Fruit fly (Drosophila melanogaster) whole organism, pupa: ENCODE data around the gene qin.
A peak's percentile ranks its signal among the peaks of the same experiment; 100 is the strongest.

Source experiments
- CG10348 ChIP-seq: fragments of 200-800 bp; sonication (Bioruptor generic); IDR thresholded peaks from 2 replicates; pipeline ENCODE4 v1.3.6; 2022; ENCODE audit warnings: missing biosample characterization, missing genetic modification characterization
- CG12605 ChIP-seq: fragments of 200-800 bp; sonication (Bioruptor generic); IDR thresholded peaks from 2 replicates; pipeline ENCODE4 v1.3.6; 2022; ENCODE audit warnings: missing biosample characterization, missing genetic modification characterization
- CG13204 ChIP-seq: fragments of 200-800 bp; sonication (Bioruptor generic); optimal IDR thresholded peaks from 2 replicates; lab custom pipeline; 2018; ENCODE audit warnings: missing biosample characterization, mild to moderate bottlenecking, missing genetic modification characterization, moderate library complexity
- CG14655 ChIP-seq: fragments of 200-800 bp; sonication (Bioruptor generic); optimal IDR thresholded peaks from 3 replicates; lab custom pipeline; 2017; ENCODE audit warnings: mild to moderate bottlenecking, missing biosample characterization, missing genetic modification reagents, missing genetic modification characterization
- CG15710 ChIP-seq: fragments of 200-800 bp; sonication (Bioruptor generic); optimal IDR thresholded peaks from 2 replicates; lab custom pipeline; 2018; ENCODE audit warnings: missing biosample characterization, mild to moderate bottlenecking, missing genetic modification characterization, moderate library complexity
- CG17806 ChIP-seq: fragments of 200-800 bp; sonication (Bioruptor generic); optimal IDR thresholded peaks from 2 replicates; lab custom pipeline; 2018; ENCODE audit warnings: missing biosample characterization, mild to moderate bottlenecking, missing genetic modification characterization, moderate library complexity
- CG32121 ChIP-seq: fragments of 200-800 bp; sonication (Bioruptor generic); IDR thresholded peaks from 2 replicates; pipeline ENCODE4 v1.3.6; 2022; ENCODE audit warnings: missing biosample characterization, missing genetic modification characterization
- CG34367 ChIP-seq: fragments of 200-800 bp; sonication (Bioruptor generic); optimal IDR thresholded peaks from 2 replicates; lab custom pipeline; 2018; ENCODE audit warnings: missing biosample characterization, mild to moderate bottlenecking, missing genetic modification characterization
- CG4496 ChIP-seq: fragments of 200-800 bp; sonication (Bioruptor generic); IDR thresholded peaks from 3 replicates; pipeline ENCODE4 v1.3.6; 2022; ENCODE audit warnings: missing biosample characterization, missing genetic modification characterization
- CG8159 ChIP-seq: fragments of 200-800 bp; sonication (Bioruptor generic); optimal IDR thresholded peaks from 3 replicates; lab custom pipeline; 2018; ENCODE audit warnings: missing biosample characterization, mild to moderate bottlenecking, missing genetic modification characterization, moderate library complexity
- CG8301 ChIP-seq: fragments of 200-800 bp; sonication (Bioruptor generic); optimal IDR thresholded peaks from 2 replicates; lab custom pipeline; 2018; ENCODE audit warnings: missing biosample characterization, mild to moderate bottlenecking, missing genetic modification characterization
- CG9948 ChIP-seq: fragments of 200-800 bp; sonication (Bioruptor generic); optimal IDR thresholded peaks from 2 replicates; lab custom pipeline; 2018; ENCODE audit warnings: missing biosample characterization, mild to moderate bottlenecking, missing genetic modification characterization, moderate library complexity
- D1 ChIP-seq: fragments of 200-800 bp; sonication (Bioruptor generic); optimal IDR thresholded peaks from 2 replicates; lab custom pipeline; 2018; ENCODE audit warnings: missing biosample characterization, mild to moderate bottlenecking, missing genetic modification characterization, moderate library complexity
- EcR ChIP-seq: fragments of 200-800 bp; sonication (Bioruptor generic); optimal IDR thresholded peaks from 3 replicates; lab custom pipeline; 2019; ENCODE audit warnings: missing biosample characterization, missing genetic modification characterization, mild to moderate bottlenecking, moderate library complexity, missing genetic modification reagents
- Ets98B ChIP-seq: fragments of 200-800 bp; sonication (Bioruptor generic); IDR thresholded peaks from 2 replicates; pipeline ENCODE4 v1.3.6; 2022; ENCODE audit warnings: missing biosample characterization, missing genetic modification characterization
- Pif1A ChIP-seq: fragments of 200-800 bp; sonication (Bioruptor generic); optimal IDR thresholded peaks from 3 replicates; lab custom pipeline; 2016; ENCODE audit warnings: missing biosample characterization, missing genetic modification characterization
- Pif1B ChIP-seq: fragments of 200-800 bp; sonication (Bioruptor generic); optimal IDR thresholded peaks from 3 replicates; lab custom pipeline; 2016; ENCODE audit warnings: missing biosample characterization, missing genetic modification characterization
- Snoo ChIP-seq: fragments of 200-800 bp; sonication (Bioruptor generic); optimal IDR thresholded peaks from 3 replicates; lab custom pipeline; 2017; ENCODE audit warnings: missing biosample characterization, mild to moderate bottlenecking, missing genetic modification characterization, inconsistent platforms
- fd96Ca ChIP-seq: fragments of 200-800 bp; sonication (Bioruptor generic); IDR thresholded peaks from 3 replicates; pipeline ENCODE4 v1.3.6; 2022; ENCODE audit warnings: missing biosample characterization, missing genetic modification characterization
- gl ChIP-seq: fragments of 200-800 bp; sonication (Bioruptor generic); optimal IDR thresholded peaks from 2 replicates; lab custom pipeline; 2018; ENCODE audit warnings: missing biosample characterization, mild to moderate bottlenecking, missing genetic modification characterization
- rn ChIP-seq: fragments of 200-800 bp; sonication (Bioruptor generic); IDR thresholded peaks from 2 replicates; pipeline ENCODE4 v1.3.6; 2022; ENCODE audit warnings: missing biosample characterization, missing genetic modification characterization

Gene qin

DNA sequence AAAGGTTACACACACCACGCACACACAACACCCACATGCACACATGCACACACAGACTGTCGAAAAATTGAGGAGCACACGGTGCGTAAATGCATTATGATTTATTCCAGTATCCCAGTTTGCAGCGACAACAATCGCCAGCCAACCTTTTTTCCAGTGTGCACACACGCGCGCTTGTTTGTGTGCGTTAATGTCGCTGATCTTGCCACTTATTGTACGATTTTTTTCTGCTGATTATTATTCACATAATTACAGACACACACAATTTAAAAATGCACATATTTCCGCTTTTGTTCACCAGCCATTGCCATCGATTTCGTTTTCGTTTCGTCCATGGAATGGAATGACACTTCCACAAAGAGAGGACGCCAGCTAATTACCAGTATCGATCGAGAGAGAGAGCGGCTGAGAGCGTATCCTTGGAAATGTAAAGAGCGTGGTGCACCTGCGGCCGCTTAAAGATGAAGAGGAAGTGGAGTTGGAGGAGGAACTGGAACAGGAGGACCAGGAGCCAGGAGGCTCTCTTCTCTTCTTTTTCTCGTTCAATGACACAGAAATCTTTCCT, 67.6 kb downstream of the qin start:
- TF ChIP-seq EcR (GFP tag; lab: Kevin White, UChicago), result peak; percentile 98
- no peak for TF ChIP-seq CG14655 (GFP tag; lab: Kevin White, UChicago)

dm6 chr3R:18658945-18659642, 68.3 kb downstream of the qin start, which contains the start of the genes CG31224 and CstF64:
Gene CG31224 (minus strand): TSS chr3R:18659309.
Gene CstF64 (plus strand): TSS chr3R:18659618.
- TF ChIP-seq CG14655 (GFP tag; lab: Kevin White, UChicago) (no peak), CG17806 (tag; lab: Kevin White, UChicago) (peak; percentile 76), Ets98B (GFP tag; lab: Robert Waterston, UW) (peak; percentile 76), CG4496 (GFP tag; lab: Robert Waterston, UW) (peak; percentile 83), CG10348 (peak; percentile 50; the same call in 1 of the 2 replicates), Snoo (tag; lab: Kevin White, UChicago) (peak; percentile 71), CG8159 (tag; lab: Kevin White, UChicago) (peak; percentile 75), CG34367 (peak; percentile 57), CG32121 (GFP tag; lab: Robert Waterston, UW) (peak; percentile 76), Pif1A (GFP tag; lab: Kevin White, UChicago) (no peak), CG13204 (no peak), CG9948 (tag; lab: Kevin White, UChicago) (peak; percentile 61), CG15710 (tag; lab: Kevin White, UChicago) (peak; percentile 77), Pif1B (no peak), D1 (no peak), gl (tag; lab: Kevin White, UChicago) (peak; percentile 2), CG12605 (no peak), EcR (GFP tag; lab: Kevin White, UChicago) (peak; percentile 84), CG8301 (tag; lab: Kevin White, UChicago) (peak; percentile 65), rn (GFP tag; lab: Robert Waterston, UW) (peak; percentile 54; the same call in 1 of the 2 replicates), fd96Ca (GFP tag; lab: Robert Waterston, UW) (no peak)

DNA sequence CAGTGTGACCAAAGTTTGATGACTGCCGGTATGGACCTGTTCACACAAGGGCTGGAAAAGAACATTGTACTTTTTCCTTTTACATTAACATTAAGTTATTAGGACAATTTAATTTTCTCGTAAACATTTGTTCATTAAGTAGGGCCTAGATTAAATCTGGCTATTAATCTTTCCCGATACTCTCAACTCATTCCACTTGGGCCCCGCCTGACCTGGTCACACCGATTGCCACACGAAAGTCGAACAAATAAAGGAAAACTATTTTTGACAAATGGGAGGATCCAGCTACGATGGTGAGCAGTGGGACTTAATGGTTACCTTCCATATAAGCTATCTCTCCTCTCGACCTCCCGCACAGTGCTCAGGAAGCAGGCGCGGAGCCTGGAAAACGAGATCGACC, 72.7 kb downstream of the qin start, which contains the start of the genes Cpsf73 and Gos28:
Gene Cpsf73 (minus strand): TSS at position 28 of the 400 bp plus-strand sequence.
Gene Gos28 (plus strand): TSS at position 214 of the 400 bp plus-strand sequence.
- TF ChIP-seq D1, result no peak
- no peak for TF ChIP-seq fd96Ca (GFP tag; lab: Robert Waterston, UW)
- TF ChIP-seq CG4496 (GFP tag; lab: Robert Waterston, UW), result 0 out of 3 replicates have a peak, but pooled peaks have one; percentile 30
- no peak for TF ChIP-seq Snoo (tag; lab: Kevin White, UChicago)
- TF ChIP-seq Ets98B (GFP tag; lab: Robert Waterston, UW), result no peak
- TF ChIP-seq Pif1A (GFP tag; lab: Kevin White, UChicago), result no peak
- peak; percentile 3 for TF ChIP-seq CG15710 (tag; lab: Kevin White, UChicago)
- TF ChIP-seq CG13204, result no peak
- no peak for TF ChIP-seq CG17806 (tag; lab: Kevin White, UChicago)
- TF ChIP-seq CG32121 (GFP tag; lab: Robert Waterston, UW), result no peak
- peak; percentile 40 for TF ChIP-seq EcR (GFP tag; lab: Kevin White, UChicago)
- TF ChIP-seq gl (tag; lab: Kevin White, UChicago), result no peak
- no peak for TF ChIP-seq rn (GFP tag; lab: Robert Waterston, UW)
- no peak for TF ChIP-seq CG8159 (tag; lab: Kevin White, UChicago)
- no peak for TF ChIP-seq Pif1B
- no peak for TF ChIP-seq CG12605
- no peak for TF ChIP-seq CG9948 (tag; lab: Kevin White, UChicago)
- TF ChIP-seq CG8301 (tag; lab: Kevin White, UChicago), result no peak

dm6 chr3R:18665061-18665460, 74.2 kb downstream of the qin start, which contains the start of gene CG31231:
Gene CG31231 (plus strand): TSS chr3R:18665361.
- TF ChIP-seq CG12605 (no peak), CG10348 (no peak), CG8159 (tag; lab: Kevin White, UChicago) (no peak), Pif1B (no peak), D1 (no peak), CG4496 (GFP tag; lab: Robert Waterston, UW) (no peak), gl (tag; lab: Kevin White, UChicago) (no peak), CG9948 (tag; lab: Kevin White, UChicago) (no peak), Snoo (tag; lab: Kevin White, UChicago) (no peak), fd96Ca (GFP tag; lab: Robert Waterston, UW) (no peak), CG15710 (tag; lab: Kevin White, UChicago) (no peak), CG14655 (GFP tag; lab: Kevin White, UChicago) (no peak), CG13204 (no peak)

DNA sequence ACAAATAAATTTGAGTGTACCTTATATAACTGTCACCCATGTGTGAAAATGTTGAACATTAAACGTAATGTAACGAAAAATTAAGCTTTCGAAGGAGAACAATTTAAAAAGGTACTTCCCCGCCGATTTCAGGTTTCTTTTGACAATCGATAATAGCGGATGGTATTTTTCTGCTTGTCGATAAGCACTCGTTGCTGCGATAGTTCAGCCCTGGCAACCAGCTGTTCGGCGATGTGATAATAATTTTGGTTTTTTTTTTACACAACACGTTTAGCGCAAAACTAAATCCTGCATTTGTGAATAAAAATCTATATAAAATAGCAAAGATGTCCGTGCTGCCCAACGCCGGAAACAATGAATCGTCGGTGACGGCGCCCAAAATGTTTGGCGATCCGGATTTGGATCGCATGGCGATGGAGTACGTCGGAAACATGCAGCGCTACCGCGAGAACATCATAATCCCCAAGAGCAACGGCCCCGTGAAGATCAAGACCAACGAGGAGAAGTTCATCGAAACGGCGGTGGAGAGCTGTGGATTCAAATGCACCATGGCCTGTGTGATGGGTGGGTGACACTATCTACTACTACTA, 76.9 kb downstream of the qin start, which contains the start of gene CG31229:
Gene CG31229 (plus strand): TSS at position 194 of the 590 bp plus-strand sequence.
- TF ChIP-seq CG8159 (tag; lab: Kevin White, UChicago), result no peak
- TF ChIP-seq CG15710 (tag; lab: Kevin White, UChicago), result no peak
- no peak for TF ChIP-seq CG10348
- TF ChIP-seq CG9948 (tag; lab: Kevin White, UChicago), result no peak
- peak; percentile 67 for TF ChIP-seq EcR (GFP tag; lab: Kevin White, UChicago)
